Worm (Caenorhabditis elegans): ENCODE data around the gene asps-1.

Gene asps-1

ce11 chrV:10355773-10356335, 38.7 kb upstream of the asps-1 start, which contains the start of gene sluh-7:
sluh-7 (minus strand) TSS chrV:10355823.
- TF ChIP-seq elt-1 (tag; optimal IDR thresholded peaks at IDR 0.05; ENCODE audit: borderline replicate concordance, insufficient read depth) (no peak), snpc-4 (tag; optimal IDR thresholded peaks at IDR 0.05) (no peak), zip-8 (tag; optimal IDR thresholded peaks at IDR 0.05) (no peak), ceh-39 (tag; optimal IDR thresholded peaks at IDR 0.05) (peak; percentile 42), sptf-1 (tag; optimal IDR thresholded peaks at IDR 0.05) (peak; percentile 66), hlh-1 (tag; optimal IDR thresholded peaks at IDR 0.05) (peak; percentile 1), ceh-83 (GFP tag; optimal IDR thresholded peaks at IDR 0.05) (peak; percentile 5), lin-13 (tag; optimal IDR thresholded peaks at IDR 0.05) (peak; percentile 29), elt-3 (tag; optimal IDR thresholded peaks at IDR 0.05) (no peak), ztf-11 (tag; optimal IDR thresholded peaks at IDR 0.05) (no peak), unc-120 (tag; optimal IDR thresholded peaks at IDR 0.05; ENCODE audit: poor library complexity, severe bottlenecking) (peak; percentile 44), lin-32 (GFP tag; optimal IDR thresholded peaks at IDR 0.05) (no peak), ces-1 (GFP tag; optimal IDR thresholded peaks at IDR 0.05) (peak; percentile 55), unc-39 (tag; optimal IDR thresholded peaks at IDR 0.05) (no peak), pha-4 (tag; optimal IDR thresholded peaks at IDR 0.05) (peak; percentile 49), lsy-2 (tag; optimal IDR thresholded peaks at IDR 0.05) (peak; percentile 72), mep-1 (tag; optimal IDR thresholded peaks at IDR 0.05) (peak; percentile 22), nhr-237 (tag; optimal IDR thresholded peaks at IDR 0.05) (peak; percentile 62), drap-1 (GFP tag; optimal IDR thresholded peaks at IDR 0.05) (no peak), nhr-2 (tag; optimal IDR thresholded peaks at IDR 0.05) (no peak), unc-62 (GFP tag; optimal IDR thresholded peaks at IDR 0.05) (no peak)

- peak; percentile 56 for TF ChIP-seq lin-13 (tag; optimal IDR thresholded peaks at IDR 0.05)
- TF ChIP-seq ceh-39 (tag; optimal IDR thresholded peaks at IDR 0.05): peak; percentile 82
- peak; percentile 45 for TF ChIP-seq nhr-237 (tag; optimal IDR thresholded peaks at IDR 0.05)
- TF ChIP-seq elt-3 (tag; optimal IDR thresholded peaks at IDR 0.05): no peak
- no peak for TF ChIP-seq nhr-28 (tag; optimal IDR thresholded peaks at IDR 0.05)
- TF ChIP-seq flh-1 (GFP tag; optimal IDR thresholded peaks at IDR 0.05): no peak
- no peak for TF ChIP-seq blmp-1 (tag; optimal IDR thresholded peaks at IDR 0.05)
- no peak for TF ChIP-seq elt-1 (tag; optimal IDR thresholded peaks at IDR 0.05; ENCODE audit: borderline replicate concordance, insufficient read depth)
- TF ChIP-seq hlh-1 (tag; optimal IDR thresholded peaks at IDR 0.05): peak; percentile 53
- TF ChIP-seq lsy-2 (tag; optimal IDR thresholded peaks at IDR 0.05): peak; percentile 77
- peak; percentile 77 for TF ChIP-seq ces-1 (GFP tag; optimal IDR thresholded peaks at IDR 0.05)
- TF ChIP-seq nhr-12 (tag; optimal IDR thresholded peaks at IDR 0.05): no peak
- TF ChIP-seq mls-2 (tag; optimal IDR thresholded peaks at IDR 0.05): no peak
- TF ChIP-seq mep-1 (tag; optimal IDR thresholded peaks at IDR 0.05): peak; percentile 64
- TF ChIP-seq unc-39 (tag; optimal IDR thresholded peaks at IDR 0.05): no peak
- TF ChIP-seq pha-4 (tag; optimal IDR thresholded peaks at IDR 0.05): peak; percentile 49
Measured at ce11 chrV:10352928-10353427, 35.8 kb upstream of the asps-1 start, which contains the start of gene nol-56. nol-56 (minus strand) TSS chrV:10352978.

ce11 chrV:10350054-10350453, 32.9 kb upstream of the asps-1 start, which contains the start of gene K07C5.9:
K07C5.9 (minus strand) TSS chrV:10350154.
- TF ChIP-seq mep-1 (tag; optimal IDR thresholded peaks at IDR 0.05) (no peak), pha-4 (tag; optimal IDR thresholded peaks at IDR 0.05) (no peak), ces-1 (GFP tag; optimal IDR thresholded peaks at IDR 0.05) (no peak), mab-5 (tag; optimal IDR thresholded peaks at IDR 0.05) (no peak)

- TF ChIP-seq lsy-2 (tag; optimal IDR thresholded peaks at IDR 0.05) (no peak), blmp-1 (tag; optimal IDR thresholded peaks at IDR 0.05) (no peak), zip-8 (tag; optimal IDR thresholded peaks at IDR 0.05) (no peak)
Measured at ce11 chrV:10342904-10343303, 25.7 kb upstream of the asps-1 start, which contains the start of gene K07C5.3. K07C5.3 (plus strand) TSS chrV:10343032.

- peak; percentile 33 for TF ChIP-seq drap-1 (GFP tag; optimal IDR thresholded peaks at IDR 0.05)
- peak; percentile 25 for TF ChIP-seq cnd-1 (tag; optimal IDR thresholded peaks at IDR 0.05)
- peak; percentile 46 for TF ChIP-seq sptf-1 (tag; optimal IDR thresholded peaks at IDR 0.05)
- peak; percentile 37 for TF ChIP-seq lin-13 (tag; optimal IDR thresholded peaks at IDR 0.05)
Measured at ce11 chrV:10341905-10342328, 24.7 kb upstream of the asps-1 start, which contains the start of gene K07C5.13. K07C5.13 (plus strand) TSS chrV:10342055.

- no peak for TF ChIP-seq lin-13 (tag; optimal IDR thresholded peaks at IDR 0.05)
Measured at ce11 chrV:10339200-10339599, 22.0 kb upstream of the asps-1 start, which contains the start of gene K07C5.2. K07C5.2 (plus strand) TSS chrV:10339500.

Data from whole organism, mixed stage, embryonic.